Worm (Caenorhabditis elegans): ENCODE results near the gene ceh-89.

ce11 chrX:14169569-14170031 lies 27.9 kb downstream of the ceh-89 start, which contains the start of gene sym-4:
- TF ChIP-seq nhr-12 (tag; optimal IDR thresholded peaks at IDR 0.05) (no peak), nhr-76 (tag; optimal IDR thresholded peaks at IDR 0.05) (no peak), ham-2 (GFP tag; optimal IDR thresholded peaks at IDR 0.05) (no peak), sptf-1 (tag; optimal IDR thresholded peaks at IDR 0.05) (peak; percentile 38), snpc-4 (tag; optimal IDR thresholded peaks at IDR 0.05) (no peak), sem-2 (GFP tag; optimal IDR thresholded peaks at IDR 0.05) (no peak), unc-62 (GFP tag; optimal IDR thresholded peaks at IDR 0.05) (peak; percentile 74), elt-3 (tag; optimal IDR thresholded peaks at IDR 0.05) (peak; percentile 68), pha-4 (tag; optimal IDR thresholded peaks at IDR 0.05) (peak; percentile 88), lsy-2 (tag; optimal IDR thresholded peaks at IDR 0.05) (peak; percentile 59), nhr-28 (tag; optimal IDR thresholded peaks at IDR 0.05) (no peak)
